Fruit fly (Drosophila melanogaster) whole organism, prepupa: ENCODE measurements around the gene CG33128.
A peak's percentile ranks its signal among the peaks of the same experiment; 100 is the strongest.

Experiments used
- Blimp-1 ChIP-seq: fragments of 200-800 bp; sonication (Bioruptor generic); optimal IDR thresholded peaks from 3 replicates; lab custom pipeline; 2017; ENCODE audit warnings: missing biosample characterization, missing genetic modification characterization, mild to moderate bottlenecking, moderate library complexity, missing genetic modification reagents
- CG10631 ChIP-seq: fragments of 200-800 bp; sonication (Bioruptor generic); optimal IDR thresholded peaks from 2 replicates; lab custom pipeline; 2016; ENCODE audit warnings: missing biosample characterization, missing genetic modification characterization
- CG10669 ChIP-seq: fragments of 200-800 bp; sonication (Bioruptor generic); optimal IDR thresholded peaks from 3 replicates; lab custom pipeline; 2018; ENCODE audit warnings: missing biosample characterization, mild to moderate bottlenecking, missing genetic modification characterization, moderate library complexity
- CG11294 ChIP-seq: fragments of 200-800 bp; sonication (Bioruptor generic); IDR thresholded peaks from 2 replicates; pipeline ENCODE4 v1.3.6; 2022; ENCODE audit warnings: missing biosample characterization, missing genetic modification characterization
- CG11762 ChIP-seq: fragments of 200-800 bp; sonication (Bioruptor generic); optimal IDR thresholded peaks from 3 replicates; lab custom pipeline; 2016; ENCODE audit warnings: missing biosample characterization, missing genetic modification characterization; ENCODE audit not compliant: insufficient read depth
- CG11902 ChIP-seq: fragments of 200-800 bp; sonication (Bioruptor generic); optimal IDR thresholded peaks from 3 replicates; lab custom pipeline; 2016; ENCODE audit warnings: missing biosample characterization, missing genetic modification characterization
- CG15336 ChIP-seq: fragments of 200-800 bp; sonication (Bioruptor generic); IDR thresholded peaks from 2 replicates; pipeline ENCODE4 v1.3.6; 2022; ENCODE audit warnings: missing biosample characterization, missing genetic modification characterization
- CG1621 ChIP-seq: fragments of 200-800 bp; sonication (Bioruptor generic); optimal IDR thresholded peaks from 3 replicates; lab custom pipeline; 2018; ENCODE audit warnings: missing biosample characterization, mild to moderate bottlenecking, missing genetic modification characterization
- CG16779 ChIP-seq: fragments of 200-800 bp; sonication (Bioruptor generic); optimal IDR thresholded peaks from 3 replicates; lab custom pipeline; 2017; ENCODE audit warnings: missing biosample characterization, mild to moderate bottlenecking, missing genetic modification characterization
- CG3032 ChIP-seq: fragments of 200-800 bp; optimal IDR thresholded peaks from 2 replicates; lab custom pipeline; 2019; ENCODE audit warnings: missing biosample characterization, mild to moderate bottlenecking, missing genetic modification characterization, moderate library complexity
- CG31627 ChIP-seq: fragments of 200-800 bp; sonication (Bioruptor generic); optimal IDR thresholded peaks from 3 replicates; lab custom pipeline; 2016; ENCODE audit warnings: missing biosample characterization, missing genetic modification characterization
- CG32006 ChIP-seq: fragments of 200-800 bp; sonication (Bioruptor generic); optimal IDR thresholded peaks from 3 replicates; lab custom pipeline; 2017; ENCODE audit warnings: missing biosample characterization, mild to moderate bottlenecking, missing genetic modification characterization
- CG34406 ChIP-seq: fragments of 200-800 bp; sonication (Bioruptor generic); optimal IDR thresholded peaks from 3 replicates; lab custom pipeline; 2016; ENCODE audit warnings: missing biosample characterization, missing genetic modification characterization
- CG3919 ChIP-seq: fragments of 200-800 bp; sonication (Bioruptor generic); optimal IDR thresholded peaks from 3 replicates; lab custom pipeline; 2016; ENCODE audit warnings: missing biosample characterization, missing genetic modification characterization
- CG4318 ChIP-seq: fragments of 200-800 bp; sonication (Bioruptor generic); optimal IDR thresholded peaks from 3 replicates; lab custom pipeline; 2017; ENCODE audit warnings: missing biosample characterization, mild to moderate bottlenecking, missing genetic modification characterization
- CG6163 ChIP-seq: fragments of 200-800 bp; sonication (Bioruptor generic); IDR thresholded peaks from 3 replicates; pipeline ENCODE4 v1.3.6; 2022; ENCODE audit warnings: missing biosample characterization, missing genetic modification characterization
- CG6276 ChIP-seq: fragments of 200-800 bp; sonication (Bioruptor generic); optimal IDR thresholded peaks from 2 replicates; lab custom pipeline; 2017; ENCODE audit warnings: missing biosample characterization, mild to moderate bottlenecking, missing genetic modification characterization
- CG6792 ChIP-seq: fragments of 200-800 bp; sonication (Bioruptor generic); optimal IDR thresholded peaks from 3 replicates; lab custom pipeline; 2016; ENCODE audit warnings: missing biosample characterization, missing genetic modification characterization
- CG6854 ChIP-seq: fragments of 200-800 bp; sonication (Bioruptor generic); optimal IDR thresholded peaks from 2 replicates; lab custom pipeline; 2017; ENCODE audit warnings: missing biosample characterization, mild to moderate bottlenecking, missing genetic modification characterization
- CG8119 ChIP-seq: fragments of 200-800 bp; sonication (Bioruptor generic); IDR thresholded peaks from 3 replicates; pipeline ENCODE4 v1.3.6; 2022; ENCODE audit warnings: missing biosample characterization, missing genetic modification characterization
- CG8319 ChIP-seq: fragments of 200-800 bp; sonication (Bioruptor generic); optimal IDR thresholded peaks from 3 replicates; lab custom pipeline; 2016; ENCODE audit warnings: missing biosample characterization, missing genetic modification characterization
- CG8632 ChIP-seq: fragments of 200-800 bp; sonication (Bioruptor generic); optimal IDR thresholded peaks from 3 replicates; lab custom pipeline; 2016; ENCODE audit warnings: missing biosample characterization, missing genetic modification characterization
- CG9139 ChIP-seq: fragments of 200-800 bp; sonication (Bioruptor generic); optimal IDR thresholded peaks from 3 replicates; lab custom pipeline; 2017; ENCODE audit warnings: missing biosample characterization, mild to moderate bottlenecking, missing genetic modification characterization
- Eip75B ChIP-seq: fragments of 200-800 bp; sonication (Bioruptor generic); optimal IDR thresholded peaks from 3 replicates; lab custom pipeline; 2016; ENCODE audit warnings: missing biosample characterization, missing genetic modification characterization
- Eip78C ChIP-seq: fragments of 200-800 bp; sonication (Bioruptor generic); peaks from one replicate; lab custom pipeline; 2016; ENCODE audit warnings: missing biosample characterization, missing genetic modification characterization
- Eip93F ChIP-seq: fragments of 200-800 bp; sonication (Bioruptor generic); optimal IDR thresholded peaks from 2 replicates; lab custom pipeline; 2016; ENCODE audit warnings: missing biosample characterization, mild to moderate bottlenecking, missing genetic modification characterization
- Ets96B ChIP-seq: fragments of 200-800 bp; optimal IDR thresholded peaks from 2 replicates; lab custom pipeline; 2019; ENCODE audit warnings: missing biosample characterization, mild to moderate bottlenecking, missing genetic modification characterization, moderate library complexity
- Hr39 ChIP-seq: fragments of 200-800 bp; sonication (Bioruptor generic); optimal IDR thresholded peaks from 2 replicates; lab custom pipeline; 2016; ENCODE audit warnings: missing biosample characterization, missing genetic modification characterization
- Hr4 ChIP-seq: fragments of 200-800 bp; sonication (Bioruptor generic); optimal IDR thresholded peaks from 3 replicates; lab custom pipeline; 2016; ENCODE audit warnings: missing biosample characterization, missing genetic modification characterization
- Lpt ChIP-seq: fragments of 200-800 bp; sonication (Bioruptor generic); optimal IDR thresholded peaks from 3 replicates; lab custom pipeline; 2016; ENCODE audit warnings: missing biosample characterization, missing genetic modification characterization
- Met ChIP-seq: fragments of 200-800 bp; sonication (Bioruptor generic); optimal IDR thresholded peaks from 3 replicates; lab custom pipeline; 2016; ENCODE audit warnings: missing biosample characterization, missing genetic modification characterization
- OdsH ChIP-seq: fragments of 200-800 bp; sonication (Bioruptor generic); optimal IDR thresholded peaks from 3 replicates; lab custom pipeline; 2016; ENCODE audit warnings: missing biosample characterization, missing genetic modification characterization
- Smox ChIP-seq: fragments of 200-800 bp; sonication (Bioruptor generic); optimal IDR thresholded peaks from 3 replicates; lab custom pipeline; 2016; ENCODE audit warnings: missing biosample characterization, missing genetic modification characterization
- Sox14 ChIP-seq: fragments of 200-800 bp; sonication (Bioruptor generic); optimal IDR thresholded peaks from 3 replicates; lab custom pipeline; 2016; ENCODE audit warnings: missing biosample characterization, missing genetic modification characterization
- Sox15 ChIP-seq: fragments of 200-800 bp; sonication (Bioruptor generic); optimal IDR thresholded peaks from 3 replicates; lab custom pipeline; 2016; ENCODE audit warnings: missing biosample characterization, missing genetic modification characterization
- acj6 ChIP-seq: fragments of 200-800 bp; sonication (Bioruptor generic); optimal IDR thresholded peaks from 3 replicates; lab custom pipeline; 2016; ENCODE audit warnings: missing biosample characterization, missing genetic modification characterization
- cyc ChIP-seq: fragments of 200-800 bp; sonication (Bioruptor generic); optimal IDR thresholded peaks from 3 replicates; lab custom pipeline; 2016; ENCODE audit warnings: missing biosample characterization, missing genetic modification characterization
- dac ChIP-seq: fragments of 200-800 bp; sonication (Bioruptor generic); optimal IDR thresholded peaks from 2 replicates; lab custom pipeline; 2017; ENCODE audit warnings: missing biosample characterization, mild to moderate bottlenecking, missing genetic modification characterization
- dsx ChIP-seq: fragments of 200-800 bp; optimal IDR thresholded peaks from 3 replicates; lab custom pipeline; 2019; ENCODE audit warnings: missing biosample characterization, mild to moderate bottlenecking, missing genetic modification characterization, moderate library complexity; ENCODE audit not compliant: poor library complexity, severe bottlenecking
- eg ChIP-seq: fragments of 200-800 bp; sonication (Bioruptor generic); IDR thresholded peaks from 3 replicates; pipeline ENCODE4 v1.3.6; 2022; ENCODE audit warnings: missing biosample characterization, missing genetic modification characterization
- fd59A ChIP-seq: fragments of 200-800 bp; sonication (Bioruptor generic); optimal IDR thresholded peaks from 2 replicates; lab custom pipeline; 2017; ENCODE audit warnings: missing biosample characterization, mild to moderate bottlenecking, missing genetic modification characterization, missing genetic modification reagents
- fd85E ChIP-seq: fragments of 200-800 bp; sonication (Bioruptor generic); optimal IDR thresholded peaks from 3 replicates; lab custom pipeline; 2016; ENCODE audit warnings: missing biosample characterization, missing genetic modification characterization
- fkh ChIP-seq: fragments of 200-800 bp; sonication (Bioruptor generic); optimal IDR thresholded peaks from 3 replicates; lab custom pipeline; 2017; ENCODE audit warnings: missing biosample characterization, mild to moderate bottlenecking, missing genetic modification characterization, moderate library complexity
- lz ChIP-seq: fragments of 200-800 bp; sonication (Bioruptor generic); optimal IDR thresholded peaks from 3 replicates; lab custom pipeline; 2016; ENCODE audit warnings: missing biosample characterization, missing genetic modification characterization
- spab ChIP-seq: fragments of 200-800 bp; sonication (Bioruptor generic); optimal IDR thresholded peaks from 2 replicates; lab custom pipeline; 2017; ENCODE audit warnings: missing biosample characterization, mild to moderate bottlenecking, missing genetic modification characterization, missing genetic modification reagents
- ss ChIP-seq, 2 experiments: fragments of 200-800 bp; sonication (Bioruptor generic); optimal IDR thresholded peaks; 2 replicates in 1 of 2; 3 replicates in 1 of 2; lab custom pipeline; 2017 to 2018; ENCODE audit warnings: mild to moderate bottlenecking in 2 of 2, missing biosample characterization in 2 of 2, missing genetic modification characterization in 2 of 2, moderate library complexity in 1 of 2
- svp ChIP-seq: fragments of 200-800 bp; sonication (Bioruptor generic); peaks from one replicate; lab custom pipeline; 2016; ENCODE audit warnings: missing biosample characterization, missing genetic modification characterization
- topi ChIP-seq: fragments of 200-800 bp; sonication (Bioruptor generic); optimal IDR thresholded peaks from 3 replicates; lab custom pipeline; 2016; ENCODE audit warnings: missing biosample characterization, missing genetic modification characterization
- vri ChIP-seq: fragments of 200-800 bp; sonication (Bioruptor generic); optimal IDR thresholded peaks from 3 replicates; lab custom pipeline; 2016; ENCODE audit warnings: missing biosample characterization, mild to moderate bottlenecking, missing genetic modification characterization

The CG33128 gene

dm6 chr2L:1470772-1471171 lies 23.1 kb upstream of the CG33128 start (continued):
- TF ChIP-seq Eip75B (GFP tag; lab: Kevin White, UChicago) (peak; percentile 78), Blimp-1 (GFP tag; lab: Kevin White, UChicago) (peak; percentile 37), acj6 (GFP tag; lab: Kevin White, UChicago) (peak; percentile 75), CG8119 (peak; percentile 42; the same call in 2 of the 3 replicates), dac (no peak), OdsH (peak; percentile 73), Hr4 (GFP tag; lab: Kevin White, UChicago) (peak; percentile 66), CG8632 (GFP tag; lab: Kevin White, UChicago) (peak; percentile 74)

- TF ChIP-seq Sox14 (GFP tag; lab: Kevin White, UChicago) (peak; percentile 52), Smox (GFP tag; lab: Kevin White, UChicago) (peak; percentile 62), CG8632 (GFP tag; lab: Kevin White, UChicago) (peak; percentile 30), Eip93F (GFP tag; lab: Kevin White, UChicago) (no peak), CG3919 (GFP tag; lab: Kevin White, UChicago) (peak; percentile 39), Hr4 (GFP tag; lab: Kevin White, UChicago) (no peak), Hr39 (GFP tag; lab: Kevin White, UChicago) (peak; percentile 78), CG15336 (no peak), Blimp-1 (GFP tag; lab: Kevin White, UChicago) (peak; percentile 36), CG6792 (GFP tag; lab: Kevin White, UChicago) (peak; percentile 58), CG6276 (GFP tag; lab: Kevin White, UChicago) (no peak), CG10631 (GFP tag; lab: Kevin White, UChicago) (peak; percentile 37), lz (peak; percentile 70), svp (peak; percentile 90), CG11762 (GFP tag; lab: Kevin White, UChicago) (no peak), CG11902 (peak; percentile 28), CG6854 (GFP tag; lab: Kevin White, UChicago) (peak; percentile 53), fd59A (GFP tag; lab: Kevin White, UChicago) (peak; percentile 39), CG10669 (GFP tag; lab: Kevin White, UChicago) (peak; percentile 38), cyc (GFP tag; lab: Kevin White, UChicago) (peak; percentile 78), CG31627 (GFP tag; lab: Kevin White, UChicago) (peak; percentile 83), Sox15 (GFP tag; lab: Kevin White, UChicago) (peak; percentile 21), Eip78C (GFP tag; lab: Kevin White, UChicago) (peak; percentile 78), eg (GFP tag; lab: Robert Waterston, UW) (no peak), Eip75B (GFP tag; lab: Kevin White, UChicago) (peak; percentile 39), Ets96B (peak; percentile 29), CG34406 (GFP tag; lab: Kevin White, UChicago) (peak; percentile 46), spab (peak; percentile 22), CG3032 (tag; lab: Kevin White, UChicago) (peak; percentile 32), Met (peak; percentile 82), vri (GFP tag; lab: Kevin White, UChicago) (peak; percentile 68), CG11294 (no peak), CG1621 (tag; lab: Kevin White, UChicago) (no peak), dsx (GFP tag; lab: Kevin White, UChicago) (peak; percentile 5), CG9139 (GFP tag; lab: Kevin White, UChicago) (no peak), CG6163 (GFP tag; lab: Robert Waterston, UW) (peak; percentile 65; the same call in 2 of the 3 replicates), CG8319 (GFP tag; lab: Kevin White, UChicago) (peak; percentile 49), fkh (no peak), ss (GFP tag; optimal IDR thresholded peaks at IDR 0.05; lab: Kevin White, UChicago) (peak in 1 of 2 experiments; percentile 23), CG16779 (tag; lab: Kevin White, UChicago) (no peak), CG4318 (GFP tag; lab: Kevin White, UChicago) (no peak), CG8119 (no peak), dac (no peak), CG32006 (GFP tag; lab: Kevin White, UChicago) (no peak), topi (GFP tag; lab: Kevin White, UChicago) (peak; percentile 72), fd85E (GFP tag; lab: Kevin White, UChicago) (no peak), acj6 (GFP tag; lab: Kevin White, UChicago) (peak; percentile 51), Lpt (no peak)
These were observed 20.4 kb upstream of the CG33128 start for dm6 chr2L:1473427-1473826.
